Fruit fly (Drosophila melanogaster): ENCODE data around the gene mex1.

Gene mex1

dm6 chr3L:15509398-15509797, 10.0 kb downstream of the mex1 start, which contains the start of the genes gdl and gdl-ORF39 (continued):
- peak; percentile 22 for TF ChIP-seq Sry-δ (GFP tag; optimal IDR thresholded peaks at IDR 0.05)
- TF ChIP-seq exex (tag; optimal IDR thresholded peaks at IDR 0.05): no peak
- TF ChIP-seq Dbx (GFP tag; IDR thresholded peaks at IDR 0.05): no peak
- no peak for TF ChIP-seq Sin3A (optimal IDR thresholded peaks at IDR 0.05)
- peak; percentile 13 for TF ChIP-seq CG10267 (tag; optimal IDR thresholded peaks at IDR 0.05)
- no peak for TF ChIP-seq CG8281 (tag; optimal IDR thresholded peaks at IDR 0.05)
- no peak for TF ChIP-seq Ada2b (GFP tag; IDR thresholded peaks at IDR 0.05)
- TF ChIP-seq HLHmδ (GFP tag; optimal IDR thresholded peaks at IDR 0.05): peak; percentile 21
- TF ChIP-seq sima (GFP tag; optimal IDR thresholded peaks at IDR 0.05): no peak
- peak; percentile 45 for TF ChIP-seq BEAF-32 (GFP tag; optimal IDR thresholded peaks at IDR 0.05)
- TF ChIP-seq trh (GFP tag; optimal IDR thresholded peaks at IDR 0.05): no peak
- no peak for TF ChIP-seq CHES-1-like (GFP tag; optimal IDR thresholded peaks at IDR 0.05)
- no peak for TF ChIP-seq CG4282 (GFP tag; optimal IDR thresholded peaks at IDR 0.05)
- no peak for TF ChIP-seq Ravus (GFP tag; IDR thresholded peaks at IDR 0.05)
- TF ChIP-seq CG2120 (GFP tag; optimal IDR thresholded peaks at IDR 0.05): no peak
- TF ChIP-seq Dp (GFP tag; optimal IDR thresholded peaks at IDR 0.05): peak; percentile 96
- peak; percentile 11 for TF ChIP-seq phol (tag; optimal IDR thresholded peaks at IDR 0.05)
- TF ChIP-seq Opbp (GFP tag; IDR thresholded peaks at IDR 0.05; ENCODE audit: partially characterized antibody): peak; percentile 46; the same call in 2 of the 3 replicates
- TF ChIP-seq CG13287 (GFP tag; IDR thresholded peaks at IDR 0.05; ENCODE audit: partially characterized antibody): peak; percentile 62
- no peak for TF ChIP-seq grau (tag; optimal IDR thresholded peaks at IDR 0.05)
- TF ChIP-seq Tbp (GFP tag; optimal IDR thresholded peaks at IDR 0.05): no peak
- no peak for TF ChIP-seq mld (GFP tag; IDR thresholded peaks at IDR 0.05; ENCODE audit: partially characterized antibody)
- no peak for TF ChIP-seq Kr (GFP tag; optimal IDR thresholded peaks at IDR 0.05)
- TF ChIP-seq E2f2 (GFP tag; IDR thresholded peaks at IDR 0.05): peak; percentile 98
- no peak for TF ChIP-seq emc (GFP tag; optimal IDR thresholded peaks at IDR 0.05)
- peak; percentile 6 for TF ChIP-seq CG2712 (tag; optimal IDR thresholded peaks at IDR 0.05)
- no peak for TF ChIP-seq Myb (GFP tag; optimal IDR thresholded peaks at IDR 0.05)
- no peak for TF ChIP-seq HLH4C (GFP tag; IDR thresholded peaks at IDR 0.05; ENCODE audit: partially characterized antibody)
- TF ChIP-seq crp (GFP tag; optimal IDR thresholded peaks at IDR 0.05): peak; percentile 83 to 98
- TF ChIP-seq chm (GFP tag; IDR thresholded peaks at IDR 0.05): no peak; the same call in 1 of the 2 replicates
- TF ChIP-seq CG31441 (GFP tag; IDR thresholded peaks at IDR 0.05): no peak
- peak; percentile 64 for TF ChIP-seq Dref (GFP tag; IDR thresholded peaks at IDR 0.05)
- TF ChIP-seq salm (tag; optimal IDR thresholded peaks at IDR 0.05): no peak
- no peak for TF ChIP-seq onecut (GFP tag; IDR thresholded peaks at IDR 0.05)
- TF ChIP-seq Vsx1 (GFP tag; optimal IDR thresholded peaks at IDR 0.05): no peak
- TF ChIP-seq ash1 (GFP tag; optimal IDR thresholded peaks at IDR 0.05): no peak
- no peak for TF ChIP-seq ind (GFP tag; optimal IDR thresholded peaks at IDR 0.05)
- no peak for TF ChIP-seq CG31365 (tag; optimal IDR thresholded peaks at IDR 0.05)
- TF ChIP-seq CG10431 (GFP tag; optimal IDR thresholded peaks at IDR 0.05): no peak
- no peak for TF ChIP-seq jigr1 (GFP tag; IDR thresholded peaks at IDR 0.05)
- no peak for TF ChIP-seq CG34376 (GFP tag; optimal IDR thresholded peaks at IDR 0.05)
- peak; percentile 43 for TF ChIP-seq gfzf (GFP tag; optimal IDR thresholded peaks at IDR 0.05)
- no peak for TF ChIP-seq Adf1 (GFP tag; IDR thresholded peaks at IDR 0.05)
- TF ChIP-seq Spps (tag; optimal IDR thresholded peaks at IDR 0.05): no peak
- peak; percentile 13 for TF ChIP-seq nmo (GFP tag; optimal IDR thresholded peaks at IDR 0.05)
- TF ChIP-seq CG7928 (GFP tag; optimal IDR thresholded peaks at IDR 0.05): peak; percentile 94
- TF ChIP-seq zfh2 (GFP tag; optimal IDR thresholded peaks at IDR 0.05): no peak
- TF ChIP-seq CG4424 (GFP tag; optimal IDR thresholded peaks at IDR 0.05): no peak
- TF ChIP-seq Pdp1 (GFP tag; optimal IDR thresholded peaks at IDR 0.05): peak in 1 of 2 experiments; percentile 63
- no peak for TF ChIP-seq crc (GFP tag; optimal IDR thresholded peaks at IDR 0.05)
- no peak for TF ChIP-seq Bteb2 (GFP tag; optimal IDR thresholded peaks at IDR 0.05)
- no peak for TF ChIP-seq CG12769 (tag; optimal IDR thresholded peaks at IDR 0.05)

All from whole organism, embryonic.